Worm (Caenorhabditis elegans) whole organism, L1 larva: Measurements from ENCODE around the gene C34D4.10.

Experiments used
- C34B4.2 ChIP-seq: sonication (generic microtip); optimal IDR thresholded peaks from 2 replicates; lab custom pipeline; 2017; ENCODE audit warnings: mild to moderate bottlenecking, missing genetic modification characterization, missing compliant biosample characterization
- F16B12.6 ChIP-seq: fragments of 150-350 bp; optimal IDR thresholded peaks from 2 replicates; lab custom pipeline; 2014; ENCODE audit warnings: missing biosample characterization, missing genetic modification characterization
- Y116A8C.19 ChIP-seq: sonication (generic microtip); optimal IDR thresholded peaks from 2 replicates; lab custom pipeline; 2016; ENCODE audit warnings: missing compliant biosample characterization, missing genetic modification characterization, borderline replicate concordance
- aly-2 ChIP-seq: fragments of 150-350 bp; optimal IDR thresholded peaks from 2 replicates; lab custom pipeline; 2014; ENCODE audit warnings: missing biosample characterization, missing genetic modification characterization
- ama-1 ChIP-seq: fragments of 150-350 bp; optimal IDR thresholded peaks from 2 replicates; lab custom pipeline; 2014
- ceh-8 ChIP-seq: fragments of 200-800 bp; sonication (Bioruptor generic); optimal IDR thresholded peaks from 2 replicates; lab custom pipeline; 2018; ENCODE audit warnings: mild to moderate bottlenecking, missing genetic modification characterization, moderate library complexity, missing compliant biosample characterization
- ceh-82 ChIP-seq, 3 experiments: fragments of 150-350 bp in 1 of 3; sonication (generic microtip) in 2 of 3; optimal IDR thresholded peaks; 2 replicates each; lab custom pipeline; 2014 to 2017; ENCODE audit warnings: missing biosample characterization in 3 of 3, missing genetic modification characterization in 3 of 3
- ceh-88 ChIP-seq: fragments of 200-800 bp; sonication (Bioruptor generic); IDR thresholded peaks from 2 replicates; pipeline ENCODE4 v1.3.6; 2022; ENCODE audit warnings: missing genetic modification characterization, missing compliant biosample characterization
- ceh-90 ChIP-seq: sonication (generic microtip); optimal IDR thresholded peaks from 2 replicates; lab custom pipeline; 2016; ENCODE audit warnings: missing genetic modification characterization, missing compliant biosample characterization
- dpl-1 ChIP-seq, 3 experiments: fragments of 150-350 bp in 2 of 3; sonication (generic microtip) in 1 of 3; optimal IDR thresholded peaks; 2 replicates each; lab custom pipeline; 2014 to 2017; ENCODE audit warnings: missing biosample characterization in 3 of 3, missing genetic modification characterization in 3 of 3, missing genetic modification reagents in 3 of 3
- dsc-1 ChIP-seq: sonication (generic microtip); optimal IDR thresholded peaks from 2 replicates; lab custom pipeline; 2016; ENCODE audit warnings: mild to moderate bottlenecking, missing genetic modification characterization, missing compliant biosample characterization
- efl-3 ChIP-seq: fragments of 200-800 bp; sonication (Bioruptor generic); optimal IDR thresholded peaks from 2 replicates; lab custom pipeline; 2018; ENCODE audit warnings: mild to moderate bottlenecking, missing genetic modification characterization, missing compliant biosample characterization
- egl-13 ChIP-seq: sonication (generic microtip); optimal IDR thresholded peaks from 2 replicates; lab custom pipeline; 2016; ENCODE audit warnings: missing genotype, missing genetic modification reagents, missing genetic modification characterization, missing compliant biosample characterization
- elt-2 ChIP-seq: sonication (generic microtip); optimal IDR thresholded peaks from 2 replicates; lab custom pipeline; 2016; ENCODE audit warnings: missing genetic modification characterization, mild to moderate bottlenecking, inconsistent platforms, missing compliant biosample characterization, missing genetic modification reagents
- elt-3 ChIP-seq, 6 experiments: fragments of 150-350 bp in 1 of 6; sonication (generic microtip); optimal IDR thresholded peaks; 2 replicates each; lab custom pipeline; 2017 to 2018; ENCODE audit warnings: missing biosample characterization in 6 of 6, missing genetic modification characterization in 6 of 6, inconsistent platforms in 1 of 6
- ets-5 ChIP-seq: fragments of 200-800 bp; sonication (Bioruptor generic); IDR thresholded peaks from 2 replicates; pipeline ENCODE4 v1.3.6; 2022; ENCODE audit warnings: missing genetic modification characterization, missing compliant biosample characterization
- fkh-10 ChIP-seq: sonication (generic microtip); optimal IDR thresholded peaks from 2 replicates; lab custom pipeline; 2017; ENCODE audit warnings: missing biosample characterization, missing genetic modification reagents, missing genetic modification characterization
- fkh-4 ChIP-seq: sonication (generic microtip); optimal IDR thresholded peaks from 2 replicates; lab custom pipeline; 2016; ENCODE audit warnings: missing compliant biosample characterization, missing genetic modification characterization, borderline replicate concordance
- fkh-8 ChIP-seq: sonication (generic microtip); optimal IDR thresholded peaks from 2 replicates; lab custom pipeline; 2016; ENCODE audit warnings: mild to moderate bottlenecking, missing genetic modification characterization, missing compliant biosample characterization
- fos-1 ChIP-seq: fragments of 150-350 bp; optimal IDR thresholded peaks from 2 replicates; lab custom pipeline; 2014; ENCODE audit warnings: missing biosample characterization, missing genetic modification characterization
- grh-1 ChIP-seq: fragments of 200-800 bp; sonication (Bioruptor generic); IDR thresholded peaks from 2 replicates; pipeline ENCODE4 v1.3.6; 2022; ENCODE audit warnings: missing genetic modification reagents, missing genetic modification characterization, missing compliant biosample characterization
- hlh-17 ChIP-seq: fragments of 200-800 bp; sonication (Bioruptor generic); optimal IDR thresholded peaks from 2 replicates; lab custom pipeline; 2018; ENCODE audit warnings: missing genetic modification characterization, mild to moderate bottlenecking, missing compliant biosample characterization, moderate library complexity, borderline replicate concordance
- hpl-2 ChIP-seq: fragments of 150-350 bp; optimal IDR thresholded peaks from 2 replicates; lab custom pipeline; 2014; ENCODE audit warnings: missing biosample characterization, missing genetic modification reagents, missing genetic modification characterization
- irx-1 ChIP-seq: sonication (generic microtip); optimal IDR thresholded peaks from 2 replicates; lab custom pipeline; 2016; ENCODE audit warnings: missing genetic modification characterization, missing compliant biosample characterization
- jun-1 ChIP-seq: fragments of 150-350 bp; optimal IDR thresholded peaks from 2 replicates; lab custom pipeline; 2014; ENCODE audit warnings: missing biosample characterization, missing genetic modification reagents, missing genetic modification characterization
- lin-35 ChIP-seq, 2 experiments: fragments of 150-350 bp; optimal IDR thresholded peaks; 2 replicates each; lab custom pipeline; 2014; ENCODE audit warnings: missing biosample characterization in 2 of 2, missing genetic modification characterization in 2 of 2, missing genetic modification reagents in 2 of 2
- lir-3 ChIP-seq: sonication (generic microtip); optimal IDR thresholded peaks from 2 replicates; lab custom pipeline; 2016; ENCODE audit warnings: mild to moderate bottlenecking, missing genetic modification characterization, moderate library complexity, missing compliant biosample characterization; ENCODE audit not compliant: poor library complexity
- mab-9 ChIP-seq: fragments of 200-800 bp; sonication (Bioruptor generic); IDR thresholded peaks from 2 replicates; pipeline ENCODE4 v1.3.6; 2022; ENCODE audit warnings: missing genetic modification reagents, missing genetic modification characterization, missing compliant biosample characterization
- mdl-1 ChIP-seq, 2 experiments: fragments of 150-350 bp; optimal IDR thresholded peaks; 2 replicates each; lab custom pipeline; 2014 to 2017; ENCODE audit warnings: missing biosample characterization in 2 of 2, missing genetic modification characterization in 2 of 2, inconsistent platforms in 1 of 2
- mef-2 ChIP-seq: fragments of 150-350 bp; optimal IDR thresholded peaks from 2 replicates; lab custom pipeline; 2014; ENCODE audit warnings: missing biosample characterization, missing genetic modification characterization
- nhr-11 ChIP-seq: fragments of 150-350 bp; optimal IDR thresholded peaks from 2 replicates; lab custom pipeline; 2014; ENCODE audit warnings: missing biosample characterization, missing genetic modification characterization
- nhr-12 ChIP-seq: sonication (generic microtip); optimal IDR thresholded peaks from 2 replicates; lab custom pipeline; 2017; ENCODE audit warnings: missing biosample characterization, missing genetic modification characterization
- nhr-19 ChIP-seq: fragments of 200-800 bp; sonication (Bioruptor generic); conservative IDR thresholded peaks from 2 replicates; pipeline ENCODE4 v1.3.6; 2022; ENCODE audit warnings: missing genetic modification characterization, missing compliant biosample characterization
- nhr-20 ChIP-seq: sonication (generic microtip); optimal IDR thresholded peaks from 2 replicates; lab custom pipeline; 2016; ENCODE audit warnings: mild to moderate bottlenecking, missing genetic modification characterization, missing compliant biosample characterization
- nhr-47 ChIP-seq: sonication (generic microtip); optimal IDR thresholded peaks from 2 replicates; lab custom pipeline; 2016; ENCODE audit warnings: mild to moderate bottlenecking, missing genetic modification characterization, moderate library complexity, missing compliant biosample characterization
- nhr-71 ChIP-seq: sonication (generic microtip); optimal IDR thresholded peaks from 2 replicates; lab custom pipeline; 2016; ENCODE audit warnings: mild to moderate bottlenecking, missing genetic modification characterization, moderate library complexity, missing compliant biosample characterization
- nhr-76 ChIP-seq: sonication (generic microtip); optimal IDR thresholded peaks from 2 replicates; lab custom pipeline; 2017; ENCODE audit warnings: missing biosample characterization, missing genetic modification characterization
- nhr-77 ChIP-seq: fragments of 150-350 bp; optimal IDR thresholded peaks from 2 replicates; lab custom pipeline; 2014; ENCODE audit warnings: missing biosample characterization, missing genetic modification characterization
- nhr-90 ChIP-seq: sonication (generic microtip); optimal IDR thresholded peaks from 2 replicates; lab custom pipeline; 2016; ENCODE audit warnings: mild to moderate bottlenecking, missing genetic modification characterization, missing compliant biosample characterization; ENCODE audit not compliant: poor library complexity
- skn-1 ChIP-seq: fragments of 150-350 bp; optimal IDR thresholded peaks from 2 replicates; lab custom pipeline; 2014; ENCODE audit warnings: missing biosample characterization, missing genetic modification characterization
- snu-23 ChIP-seq: sonication (generic microtip); optimal IDR thresholded peaks from 2 replicates; lab custom pipeline; 2016; ENCODE audit warnings: missing genetic modification characterization, missing compliant biosample characterization
- sptf-1 ChIP-seq: fragments of 150-350 bp; optimal IDR thresholded peaks from 2 replicates; lab custom pipeline; 2014; ENCODE audit warnings: missing biosample characterization, missing genetic modification characterization
- sup-37 ChIP-seq: fragments of 200-800 bp; sonication (Bioruptor generic); optimal IDR thresholded peaks from 2 replicates; lab custom pipeline; 2018; ENCODE audit warnings: mild to moderate bottlenecking, missing genetic modification characterization, missing compliant biosample characterization
- swsn-7 ChIP-seq: sonication (generic microtip); optimal IDR thresholded peaks from 2 replicates; lab custom pipeline; 2016; ENCODE audit warnings: missing genetic modification characterization, missing compliant biosample characterization
- unc-98 ChIP-seq: fragments of 200-800 bp; sonication (Bioruptor generic); IDR thresholded peaks from 2 replicates; pipeline ENCODE4 v1.3.6; 2022; ENCODE audit warnings: missing genetic modification characterization, missing compliant biosample characterization
- vab-15 ChIP-seq: sonication (generic microtip); optimal IDR thresholded peaks from 2 replicates; lab custom pipeline; 2017; ENCODE audit warnings: missing genotype, mild to moderate bottlenecking, missing genetic modification characterization, missing compliant biosample characterization
- zag-1 ChIP-seq: fragments of 150-350 bp; optimal IDR thresholded peaks from 2 replicates; lab custom pipeline; 2014; ENCODE audit warnings: missing biosample characterization, missing genetic modification characterization
- zip-4 ChIP-seq: fragments of 200-800 bp; sonication (Bioruptor generic); optimal IDR thresholded peaks from 2 replicates; lab custom pipeline; 2018; ENCODE audit warnings: mild to moderate bottlenecking, missing genetic modification characterization, moderate library complexity, missing compliant biosample characterization
- ztf-11 ChIP-seq, 2 experiments: sonication (generic microtip); optimal IDR thresholded peaks; 2 replicates each; lab custom pipeline; 2016 to 2017; ENCODE audit warnings: missing genetic modification characterization in 2 of 2, missing biosample characterization in 1 of 2, missing compliant biosample characterization in 1 of 2

C34D4.10 gene

DNA sequence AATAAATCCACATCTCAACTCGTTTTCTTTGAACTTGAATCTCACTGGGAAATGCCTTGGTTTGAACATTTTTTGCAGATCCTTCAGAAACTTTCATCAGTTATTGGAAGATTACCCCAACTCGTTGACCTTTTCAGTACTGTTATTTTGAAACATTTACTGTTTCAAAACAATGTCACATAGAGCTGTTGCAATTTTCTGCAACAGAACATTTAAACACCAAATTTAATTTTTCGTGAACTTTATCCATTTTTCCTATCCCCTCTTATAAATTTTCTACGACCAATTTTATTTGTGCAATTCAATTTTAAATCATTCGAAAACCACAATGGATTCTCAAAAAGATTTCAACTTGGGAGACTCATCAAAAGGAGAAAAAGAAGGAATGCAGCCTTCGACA, 13.3 kb downstream of the C34D4.10 start, which contains the start of gene ZC477.2:
Gene ZC477.2 (plus strand): TSS at position 301 of the 400 bp plus-strand sequence.
- no peak for TF ChIP-seq fkh-4 (tag; lab: Kevin White, UChicago)
- no peak for TF ChIP-seq jun-1 (tag; lab: Kevin White, UChicago)
- no peak for TF ChIP-seq swsn-7 (tag; lab: Kevin White, UChicago)
- TF ChIP-seq dpl-1 (GFP tag; optimal IDR thresholded peaks at IDR 0.05; lab: Kevin White, UChicago): no peak
- TF ChIP-seq nhr-20 (tag; lab: Kevin White, UChicago): no peak
- no peak for TF ChIP-seq hpl-2 (GFP tag; lab: Kevin White, UChicago)
- no peak for TF ChIP-seq efl-3 (GFP tag; lab: Kevin White, UChicago)
- TF ChIP-seq elt-2 (tag; lab: Kevin White, UChicago): no peak
- TF ChIP-seq mdl-1 (tag; optimal IDR thresholded peaks at IDR 0.05; lab: Kevin White, UChicago): no peak
- no peak for TF ChIP-seq nhr-76 (tag; lab: Kevin White, UChicago)
- TF ChIP-seq unc-98 (GFP tag; lab: Robert Waterston, UW): no peak
- TF ChIP-seq sptf-1: no peak

DNA sequence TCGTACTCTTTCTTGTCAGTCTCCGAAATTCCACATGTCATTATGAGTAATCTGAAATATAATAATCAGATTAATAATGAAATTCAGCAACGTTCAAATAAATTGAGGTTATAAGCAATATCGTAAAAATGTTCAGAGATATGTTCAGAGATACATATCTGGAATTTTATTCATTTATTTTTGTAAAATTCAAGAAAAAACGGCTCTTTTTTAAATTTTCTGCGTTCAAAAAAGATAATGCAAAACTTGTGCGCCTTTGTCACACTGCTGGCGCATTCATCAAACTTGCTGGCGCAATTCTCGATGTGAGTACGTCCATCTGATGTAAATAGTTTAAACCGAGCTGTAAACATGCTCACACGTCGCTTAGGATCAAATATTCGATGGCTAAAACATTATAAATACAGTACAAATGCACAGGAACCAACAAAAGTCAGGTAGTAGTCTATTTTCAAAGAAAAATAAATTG, 18.0 kb downstream of the C34D4.10 start, which contains the start of the genes rde-8 and ZC477.3:
Gene rde-8 (minus strand): TSS at position 51 of the 469 bp plus-strand sequence.
Gene ZC477.3 (plus strand): TSS at position 282 of the 469 bp plus-strand sequence.
- TF ChIP-seq aly-2 (tag; lab: Kevin White, UChicago) (peak; percentile 57), sup-37 (GFP tag; lab: Kevin White, UChicago) (peak; percentile 53), zip-4 (GFP tag; lab: Kevin White, UChicago) (peak; percentile 45), unc-98 (GFP tag; lab: Robert Waterston, UW) (no peak), F16B12.6 (peak; percentile 48), hlh-17 (GFP tag; lab: Kevin White, UChicago) (no peak), Y116A8C.19 (no peak), elt-3 (tag; optimal IDR thresholded peaks at IDR 0.05; lab: Kevin White, UChicago) (peak in 2 of 6 experiments; percentile 0 to 3), jun-1 (tag; lab: Kevin White, UChicago) (peak; percentile 65), egl-13 (peak; percentile 57), fkh-8 (tag; lab: Kevin White, UChicago) (peak; percentile 48), snu-23 (GFP tag; lab: Kevin White, UChicago) (peak; percentile 90), ama-1 (lab: Kevin White, UChicago) (peak; percentile 17), vab-15 (no peak), nhr-47 (tag; lab: Kevin White, UChicago) (peak; percentile 89), nhr-76 (tag; lab: Kevin White, UChicago) (no peak), swsn-7 (tag; lab: Kevin White, UChicago) (peak; percentile 85), nhr-77 (peak; percentile 5), grh-1 (GFP tag; lab: Robert Waterston, UW) (peak; percentile 67), mef-2 (tag; lab: Kevin White, UChicago) (no peak), nhr-11 (tag; lab: Kevin White, UChicago) (peak; percentile 37), fkh-10 (GFP tag; lab: Kevin White, UChicago) (no peak), zag-1 (tag; lab: Kevin White, UChicago) (no peak), ceh-8 (GFP tag; lab: Kevin White, UChicago) (no peak), efl-3 (GFP tag; lab: Kevin White, UChicago) (peak; percentile 35), mab-9 (peak; percentile 23; the same call in 1 of the 2 replicates), C34B4.2 (no peak), irx-1 (peak; percentile 85), ceh-90 (tag; lab: Kevin White, UChicago) (no peak), skn-1 (peak; percentile 74), ceh-82 (tag; optimal IDR thresholded peaks at IDR 0.05; lab: Kevin White, UChicago) (peak; percentile 46 to 85 (median 55)), fos-1 (peak; percentile 9), lir-3 (tag; lab: Kevin White, UChicago) (peak; percentile 9), ztf-11 (tag; optimal IDR thresholded peaks at IDR 0.05; lab: Kevin White, UChicago) (peak in 1 of 2 experiments; percentile 19), nhr-71 (tag; lab: Kevin White, UChicago) (peak; percentile 90), nhr-90 (tag; lab: Kevin White, UChicago) (peak; percentile 85), nhr-19 (peak; percentile 78), ceh-88 (peak; percentile 38), nhr-12 (tag; lab: Kevin White, UChicago) (no peak), dsc-1 (tag; lab: Kevin White, UChicago) (peak; percentile 83), lin-35 (GFP tag; optimal IDR thresholded peaks at IDR 0.05; lab: Kevin White, UChicago) (peak; percentile 79 to 86), ets-5 (GFP tag; lab: Robert Waterston, UW) (no peak)
